Fruit fly (Drosophila melanogaster): ENCODE results near the gene ghi.

dm6 chr3L:9469079-9469478, 17.4 kb downstream of the ghi start:
- TF ChIP-seq CG8478 (optimal IDR thresholded peaks at IDR 0.05) (no peak), CTCF (optimal IDR thresholded peaks at IDR 0.05) (no peak)
